Worm (Caenorhabditis elegans) whole organism, late embryonic: Measurements from ENCODE around the gene cyn-7.

Source experiments
- C38D4.7 ChIP-seq: fragments of 200-800 bp; sonication (Bioruptor generic); optimal IDR thresholded peaks from 2 replicates; lab custom pipeline; 2018; ENCODE audit warnings: mild to moderate bottlenecking, missing genetic modification characterization, moderate library complexity, missing compliant biosample characterization
- K02D7.2 ChIP-seq: sonication (generic microtip); optimal IDR thresholded peaks from 2 replicates; lab custom pipeline; 2017; ENCODE audit warnings: mild to moderate bottlenecking, missing genetic modification characterization, missing compliant biosample characterization
- K09A11.1 ChIP-seq: sonication (generic microtip); optimal IDR thresholded peaks from 2 replicates; lab custom pipeline; 2017; ENCODE audit warnings: antibody characterized with exemption, mild to moderate bottlenecking, missing genetic modification characterization, missing compliant biosample characterization; ENCODE audit not compliant: insufficient read depth
- Y22D7AL.16 ChIP-seq: sonication (generic microtip); optimal IDR thresholded peaks from 2 replicates; lab custom pipeline; 2016; ENCODE audit warnings: missing genetic modification characterization, missing compliant biosample characterization
- ahr-1 ChIP-seq: sonication (generic microtip); optimal IDR thresholded peaks from 2 replicates; lab custom pipeline; 2016; ENCODE audit warnings: missing genetic modification characterization, missing compliant biosample characterization
- ama-1 ChIP-seq: fragments of 150-350 bp; optimal IDR thresholded peaks from 2 replicates; lab custom pipeline; 2014
- ceh-19 ChIP-seq: fragments of 200-800 bp; sonication (Bioruptor generic); optimal IDR thresholded peaks from 2 replicates; lab custom pipeline; 2018; ENCODE audit warnings: mild to moderate bottlenecking, missing genetic modification characterization, missing compliant biosample characterization
- ceh-2 ChIP-seq: sonication (generic microtip); optimal IDR thresholded peaks from 2 replicates; lab custom pipeline; 2016; ENCODE audit warnings: missing genotype, missing genetic modification characterization, missing compliant biosample characterization
- ceh-34 ChIP-seq: sonication (generic microtip); optimal IDR thresholded peaks from 2 replicates; lab custom pipeline; 2016; ENCODE audit warnings: mild to moderate bottlenecking, missing genetic modification characterization, missing compliant biosample characterization
- ceh-45 ChIP-seq: fragments of 200-800 bp; sonication (Bioruptor generic); IDR thresholded peaks from 2 replicates; pipeline ENCODE4 v1.3.6; 2022; ENCODE audit warnings: missing genetic modification reagents, missing genetic modification characterization, missing compliant biosample characterization
- ceh-48 ChIP-seq: sonication (generic microtip); optimal IDR thresholded peaks from 2 replicates; lab custom pipeline; 2016; ENCODE audit warnings: missing genetic modification characterization, inconsistent platforms, missing compliant biosample characterization
- ceh-6 ChIP-seq: fragments of 200-800 bp; sonication (Bioruptor generic); optimal IDR thresholded peaks from 2 replicates; lab custom pipeline; 2018; ENCODE audit warnings: mild to moderate bottlenecking, missing genetic modification characterization, missing compliant biosample characterization
- ceh-9 ChIP-seq: sonication (generic microtip); optimal IDR thresholded peaks from 2 replicates; lab custom pipeline; 2016; ENCODE audit warnings: mild to moderate bottlenecking, missing genetic modification characterization, inconsistent platforms, missing compliant biosample characterization
- dmd-4 ChIP-seq: sonication (generic microtip); optimal IDR thresholded peaks from 2 replicates; lab custom pipeline; 2016; ENCODE audit warnings: borderline replicate concordance, missing genetic modification characterization, missing compliant biosample characterization
- elt-4 ChIP-seq: sonication (generic microtip); optimal IDR thresholded peaks from 2 replicates; lab custom pipeline; 2016; ENCODE audit warnings: missing genetic modification characterization, missing compliant biosample characterization
- ets-4 ChIP-seq: sonication (generic microtip); optimal IDR thresholded peaks from 2 replicates; lab custom pipeline; 2016; ENCODE audit warnings: missing genetic modification characterization, missing compliant biosample characterization
- fax-1 ChIP-seq: sonication (generic microtip); optimal IDR thresholded peaks from 2 replicates; lab custom pipeline; 2016; ENCODE audit warnings: missing genotype, missing genetic modification characterization, missing compliant biosample characterization
- fkh-6 ChIP-seq: sonication (generic microtip); optimal IDR thresholded peaks from 2 replicates; lab custom pipeline; 2016; ENCODE audit warnings: missing genetic modification characterization, missing compliant biosample characterization
- gmeb-2 ChIP-seq: sonication (generic microtip); optimal IDR thresholded peaks from 2 replicates; lab custom pipeline; 2016; ENCODE audit warnings: missing genetic modification characterization, inconsistent platforms, missing compliant biosample characterization
- hlh-13 ChIP-seq: fragments of 200-800 bp; sonication (Bioruptor generic); optimal IDR thresholded peaks from 2 replicates; lab custom pipeline; 2018; ENCODE audit warnings: mild to moderate bottlenecking, missing genetic modification characterization, missing compliant biosample characterization
- hlh-15 ChIP-seq: sonication (generic microtip); optimal IDR thresholded peaks from 2 replicates; lab custom pipeline; 2016; ENCODE audit warnings: missing genetic modification characterization, missing compliant biosample characterization
- hlh-6 ChIP-seq: sonication (generic microtip); optimal IDR thresholded peaks from 2 replicates; lab custom pipeline; 2016; ENCODE audit warnings: missing genotype, missing genetic modification characterization, missing compliant biosample characterization
- lim-6 ChIP-seq: sonication (generic microtip); optimal IDR thresholded peaks from 2 replicates; lab custom pipeline; 2016; ENCODE audit warnings: missing genetic modification characterization, missing compliant biosample characterization
- lin-11 ChIP-seq: fragments of 200-800 bp; sonication (Bioruptor generic); optimal IDR thresholded peaks from 2 replicates; lab custom pipeline; 2018; ENCODE audit warnings: mild to moderate bottlenecking, missing genetic modification characterization, missing compliant biosample characterization
- madf-2 ChIP-seq: sonication (generic microtip); optimal IDR thresholded peaks from 2 replicates; lab custom pipeline; 2017; ENCODE audit warnings: missing genetic modification characterization, missing compliant biosample characterization
- mec-3 ChIP-seq: sonication (generic microtip); optimal IDR thresholded peaks from 2 replicates; lab custom pipeline; 2016; ENCODE audit warnings: borderline replicate concordance, missing genetic modification characterization, missing compliant biosample characterization
- nfya-1 ChIP-seq: sonication (generic microtip); optimal IDR thresholded peaks from 2 replicates; lab custom pipeline; 2017; ENCODE audit warnings: missing genetic modification characterization, mild to moderate bottlenecking, missing compliant biosample characterization, antibody characterized with exemption, moderate library complexity
- nhr-11 ChIP-seq: fragments of 150-350 bp; optimal IDR thresholded peaks from 2 replicates; lab custom pipeline; 2014; ENCODE audit warnings: missing biosample characterization, missing genetic modification characterization
- npax-4 ChIP-seq: sonication (generic microtip); optimal IDR thresholded peaks from 2 replicates; lab custom pipeline; 2016; ENCODE audit warnings: missing genetic modification characterization, missing compliant biosample characterization
- pag-3 ChIP-seq: sonication (generic microtip); optimal IDR thresholded peaks from 2 replicates; lab custom pipeline; 2016; ENCODE audit warnings: missing compliant biosample characterization, missing genetic modification characterization, borderline replicate concordance
- pax-1 ChIP-seq: fragments of 150-350 bp; optimal IDR thresholded peaks from 2 replicates; lab custom pipeline; 2014; ENCODE audit warnings: missing biosample characterization, missing genetic modification characterization
- pha-4 ChIP-seq: fragments of 150-350 bp; optimal IDR thresholded peaks from 2 replicates; lab custom pipeline; 2018; ENCODE audit warnings: missing biosample characterization, missing genetic modification reagents, missing genetic modification characterization
- pros-1 ChIP-seq: fragments of 150-350 bp; optimal IDR thresholded peaks from 2 replicates; lab custom pipeline; 2014; ENCODE audit warnings: missing biosample characterization, missing genetic modification reagents, missing genetic modification characterization
- rnt-1 ChIP-seq: sonication (generic microtip); optimal IDR thresholded peaks from 2 replicates; lab custom pipeline; 2016; ENCODE audit warnings: missing genetic modification characterization, missing compliant biosample characterization
- sdc-2 ChIP-seq: sonication (generic microtip); optimal IDR thresholded peaks from 2 replicates; lab custom pipeline; 2016; ENCODE audit warnings: missing genotype, missing genetic modification characterization, missing compliant biosample characterization
- sox-2 ChIP-seq: fragments of 200-800 bp; sonication (Bioruptor generic); IDR thresholded peaks from 2 replicates; pipeline ENCODE4 v1.3.6; 2022; ENCODE audit warnings: missing genetic modification reagents, missing genetic modification characterization, missing compliant biosample characterization
- syd-9 ChIP-seq: sonication (generic microtip); optimal IDR thresholded peaks from 2 replicates; lab custom pipeline; 2016; ENCODE audit warnings: mild to moderate bottlenecking, missing genetic modification characterization, moderate library complexity, missing compliant biosample characterization
- tbx-2 ChIP-seq: sonication (generic microtip); optimal IDR thresholded peaks from 2 replicates; lab custom pipeline; 2016; ENCODE audit warnings: missing genetic modification characterization, missing compliant biosample characterization
- tbx-7 ChIP-seq: sonication (generic microtip); optimal IDR thresholded peaks from 2 replicates; lab custom pipeline; 2016; ENCODE audit warnings: missing genotype, missing genetic modification characterization, missing compliant biosample characterization
- unc-3 ChIP-seq, 2 experiments: fragments of 200-800 bp in 1 of 2; sonication (Bioruptor generic) in 1 of 2; sonication (generic microtip) in 1 of 2; conservative IDR thresholded peaks in 1 of 2; optimal IDR thresholded peaks in 1 of 2; 2 replicates each; pipeline versions ENCODE4 v1.3.6 to Lab custom; 2016 to 2022; ENCODE audit warnings: missing compliant biosample characterization in 2 of 2, missing genetic modification characterization in 2 of 2, missing genetic modification reagents in 1 of 2
- unc-42 ChIP-seq: sonication (generic microtip); optimal IDR thresholded peaks from 2 replicates; lab custom pipeline; 2016; ENCODE audit warnings: missing genotype, missing genetic modification characterization, missing compliant biosample characterization
- unc-55 ChIP-seq: sonication (generic microtip); optimal IDR thresholded peaks from 2 replicates; lab custom pipeline; 2017; ENCODE audit warnings: missing biosample characterization, missing genetic modification reagents, missing genetic modification characterization
- unc-86 ChIP-seq: sonication (generic microtip); optimal IDR thresholded peaks from 2 replicates; lab custom pipeline; 2016; ENCODE audit warnings: missing genetic modification characterization, missing compliant biosample characterization
- ztf-16 ChIP-seq: sonication (generic microtip); optimal IDR thresholded peaks from 2 replicates; lab custom pipeline; 2017; ENCODE audit warnings: missing genetic modification characterization, missing compliant biosample characterization

Gene cyn-7

ce11 chrV:15158691-15159090 lies 28.5 kb downstream of the cyn-7 start, which contains the start of gene str-45:
Gene str-45, plus strand, starts transcription at chrV:15158991.
- TF ChIP-seq ets-4 (tag; lab: Kevin White, UChicago) (no peak), pax-1 (tag; lab: Kevin White, UChicago) (no peak), unc-42 (no peak), ahr-1 (no peak), fax-1 (no peak), ceh-19 (GFP tag; lab: Kevin White, UChicago) (no peak), unc-55 (GFP tag; lab: Kevin White, UChicago) (no peak), nhr-11 (tag; lab: Kevin White, UChicago) (no peak), tbx-7 (tag; lab: Kevin White, UChicago) (no peak), ceh-9 (no peak), gmeb-2 (tag; lab: Kevin White, UChicago) (no peak), nfya-1 (no peak), pag-3 (tag; lab: Kevin White, UChicago) (no peak), ceh-34 (tag; lab: Kevin White, UChicago) (no peak), C38D4.7 (GFP tag; lab: Kevin White, UChicago) (no peak), ceh-45 (GFP tag; lab: Robert Waterston, UW) (no peak), hlh-6 (tag; lab: Kevin White, UChicago) (no peak), pha-4 (tag; lab: Kevin White, UChicago) (no peak), pros-1 (no peak), ama-1 (lab: Kevin White, UChicago) (no peak)
- TF ChIP-seq, all 69 proteins: peak for 0

- TF ChIP-seq ceh-9: no peak
- TF ChIP-seq rnt-1 (tag; lab: Kevin White, UChicago): no peak
- TF ChIP-seq tbx-2 (tag; lab: Kevin White, UChicago): no peak
- no peak for TF ChIP-seq hlh-13
- TF ChIP-seq npax-4: no peak
- no peak for TF ChIP-seq K02D7.2 (tag; lab: Kevin White, UChicago)
- no peak for TF ChIP-seq fax-1
- TF ChIP-seq ceh-48 (tag; lab: Kevin White, UChicago): no peak
- TF ChIP-seq elt-4 (tag; lab: Kevin White, UChicago): no peak
- TF ChIP-seq ama-1 (lab: Kevin White, UChicago): no peak
- TF ChIP-seq hlh-15 (tag; lab: Kevin White, UChicago): no peak
- no peak for TF ChIP-seq hlh-6 (tag; lab: Kevin White, UChicago)
- no peak for TF ChIP-seq ets-4 (tag; lab: Kevin White, UChicago)
- TF ChIP-seq syd-9 (tag; lab: Kevin White, UChicago): no peak
- no peak for TF ChIP-seq sox-2 (GFP tag; lab: Robert Waterston, UW)
- no peak for TF ChIP-seq ztf-16 (tag; lab: Kevin White, UChicago)
- TF ChIP-seq unc-3 (GFP tag; conservative IDR thresholded peaks at IDR 0.05; lab: Robert Waterston, UW): no peak
- no peak for TF ChIP-seq unc-3 (tag; optimal IDR thresholded peaks at IDR 0.05; lab: Kevin White, UChicago)
These were observed 30.7 kb downstream of the cyn-7 start for ce11 chrV:15156504-15156903.

- TF ChIP-seq unc-86: no peak
- no peak for TF ChIP-seq hlh-13
These were observed 33.9 kb downstream of the cyn-7 start, which contains the start of gene srh-55 for ce11 chrV:15153277-15153676. Gene srh-55, plus strand, starts transcription at chrV:15153577.

- TF ChIP-seq lim-6 (tag; lab: Kevin White, UChicago) (no peak), ets-4 (tag; lab: Kevin White, UChicago) (no peak), hlh-6 (tag; lab: Kevin White, UChicago) (no peak), syd-9 (tag; lab: Kevin White, UChicago) (no peak), ceh-45 (GFP tag; lab: Robert Waterston, UW) (no peak), ceh-48 (tag; lab: Kevin White, UChicago) (no peak), Y22D7AL.16 (tag; lab: Kevin White, UChicago) (no peak), madf-2 (no peak), mec-3 (no peak), gmeb-2 (tag; lab: Kevin White, UChicago) (no peak), ahr-1 (no peak), fkh-6 (tag; lab: Kevin White, UChicago) (no peak), sdc-2 (no peak), dmd-4 (tag; lab: Kevin White, UChicago) (no peak), pha-4 (tag; lab: Kevin White, UChicago) (no peak), K09A11.1 (no peak), ceh-6 (GFP tag; lab: Kevin White, UChicago) (no peak), unc-55 (GFP tag; lab: Kevin White, UChicago) (no peak), ceh-2 (tag; lab: Kevin White, UChicago) (no peak), lin-11 (no peak)
These were observed 35.2 kb downstream of the cyn-7 start for ce11 chrV:15152010-15152409.
